Worm (Caenorhabditis elegans): Measurements from ENCODE around the gene dnc-2.

The dnc-2 gene

ce11 chrIII:5908408-5908807, 17.1 kb downstream of the dnc-2 start, which contains the start of gene C28H8.3:
Gene C28H8.3, plus strand, starts transcription at chrIII:5908700.
- no peak for TF ChIP-seq F13C5.2 (tag; optimal IDR thresholded peaks at IDR 0.05)
- no peak for TF ChIP-seq ets-7 (tag; optimal IDR thresholded peaks at IDR 0.05)
- no peak for TF ChIP-seq hmg-4 (GFP tag; optimal IDR thresholded peaks at IDR 0.05)
- TF ChIP-seq tbx-11 (GFP tag; IDR thresholded peaks at IDR 0.05), result no peak
- TF ChIP-seq ceh-36 (tag; optimal IDR thresholded peaks at IDR 0.05), result no peak
- TF ChIP-seq B0310.2 (tag; optimal IDR thresholded peaks at IDR 0.05), result no peak
- no peak for TF ChIP-seq ceh-13 (GFP tag; optimal IDR thresholded peaks at IDR 0.05)
- TF ChIP-seq hmbx-1 (tag; optimal IDR thresholded peaks at IDR 0.05), result no peak
- TF ChIP-seq hnd-1 (tag; optimal IDR thresholded peaks at IDR 0.05), result no peak
- no peak for TF ChIP-seq flt-1 (GFP tag; IDR thresholded peaks at IDR 0.05)
- TF ChIP-seq tbx-37 (GFP tag; conservative IDR thresholded peaks at IDR 0.05), result no peak

ce11 chrIII:5906749-5907148, 18.8 kb downstream of the dnc-2 start, which contains the start of gene erd-2.2:
Gene erd-2.2, plus strand, starts transcription at chrIII:5907049.
- TF ChIP-seq ceh-36 (tag; optimal IDR thresholded peaks at IDR 0.05) (no peak), sea-1 (GFP tag; conservative IDR thresholded peaks at IDR 0.05) (no peak), ets-7 (tag; optimal IDR thresholded peaks at IDR 0.05) (no peak), B0310.2 (tag; optimal IDR thresholded peaks at IDR 0.05) (no peak), ama-1 (optimal IDR thresholded peaks at IDR 0.05) (no peak), hmbx-1 (tag; optimal IDR thresholded peaks at IDR 0.05) (no peak), tra-4 (tag; optimal IDR thresholded peaks at IDR 0.05) (no peak), scrt-1 (GFP tag; IDR thresholded peaks at IDR 0.05) (no peak), flt-1 (GFP tag; IDR thresholded peaks at IDR 0.05) (no peak), ceh-13 (GFP tag; optimal IDR thresholded peaks at IDR 0.05) (no peak)

ce11 chrIII:5906059-5906458, 19.5 kb downstream of the dnc-2 start, which contains the start of gene dpff-1:
Gene dpff-1, minus strand, starts transcription at chrIII:5906346.
- peak; percentile 23 for TF ChIP-seq F13C5.2 (tag; optimal IDR thresholded peaks at IDR 0.05)
- TF ChIP-seq aly-1 (tag; optimal IDR thresholded peaks at IDR 0.05), result no peak
- TF ChIP-seq flt-1 (GFP tag; IDR thresholded peaks at IDR 0.05), result no peak
- no peak for TF ChIP-seq hmg-4 (GFP tag; optimal IDR thresholded peaks at IDR 0.05)
- TF ChIP-seq ceh-36 (tag; optimal IDR thresholded peaks at IDR 0.05), result no peak
- TF ChIP-seq tbx-37 (GFP tag; conservative IDR thresholded peaks at IDR 0.05), result no peak
- no peak for TF ChIP-seq hmbx-1 (tag; optimal IDR thresholded peaks at IDR 0.05)
- TF ChIP-seq B0310.2 (tag; optimal IDR thresholded peaks at IDR 0.05), result no peak

ce11 chrIII:5902558-5902957, 23.0 kb downstream of the dnc-2 start:
- TF ChIP-seq hmg-4 (GFP tag; optimal IDR thresholded peaks at IDR 0.05) (no peak), aly-1 (tag; optimal IDR thresholded peaks at IDR 0.05) (no peak), ama-1 (optimal IDR thresholded peaks at IDR 0.05) (no peak), tbx-11 (GFP tag; IDR thresholded peaks at IDR 0.05) (no peak), pes-1 (GFP tag; IDR thresholded peaks at IDR 0.05) (no peak), tra-4 (tag; optimal IDR thresholded peaks at IDR 0.05) (no peak), B0310.2 (tag; optimal IDR thresholded peaks at IDR 0.05) (no peak), sea-1 (GFP tag; conservative IDR thresholded peaks at IDR 0.05) (no peak), hmbx-1 (tag; optimal IDR thresholded peaks at IDR 0.05) (no peak), ets-7 (tag; optimal IDR thresholded peaks at IDR 0.05) (no peak), scrt-1 (GFP tag; IDR thresholded peaks at IDR 0.05) (no peak), ceh-13 (GFP tag; optimal IDR thresholded peaks at IDR 0.05) (no peak)

ce11 chrIII:5900709-5901108, 24.8 kb downstream of the dnc-2 start:
- TF ChIP-seq aly-1 (tag; optimal IDR thresholded peaks at IDR 0.05) (no peak), B0310.2 (tag; optimal IDR thresholded peaks at IDR 0.05) (no peak), hmbx-1 (tag; optimal IDR thresholded peaks at IDR 0.05) (no peak), pes-1 (GFP tag; IDR thresholded peaks at IDR 0.05) (no peak), ceh-36 (tag; optimal IDR thresholded peaks at IDR 0.05) (no peak), tbx-11 (GFP tag; IDR thresholded peaks at IDR 0.05) (no peak)

- no peak for TF ChIP-seq B0310.2 (tag; optimal IDR thresholded peaks at IDR 0.05)
- no peak for TF ChIP-seq hmbx-1 (tag; optimal IDR thresholded peaks at IDR 0.05)
- no peak for TF ChIP-seq flt-1 (GFP tag; IDR thresholded peaks at IDR 0.05)
- TF ChIP-seq hmg-4 (GFP tag; optimal IDR thresholded peaks at IDR 0.05), result no peak
- TF ChIP-seq tbx-37 (GFP tag; conservative IDR thresholded peaks at IDR 0.05), result no peak
- no peak for TF ChIP-seq tra-4 (tag; optimal IDR thresholded peaks at IDR 0.05)
- no peak for TF ChIP-seq ama-1 (optimal IDR thresholded peaks at IDR 0.05)
- no peak for TF ChIP-seq sea-1 (GFP tag; conservative IDR thresholded peaks at IDR 0.05)
- TF ChIP-seq ceh-13 (GFP tag; optimal IDR thresholded peaks at IDR 0.05), result no peak
These were observed 26.9 kb downstream of the dnc-2 start for ce11 chrIII:5898631-5899030.

- TF ChIP-seq ama-1 (optimal IDR thresholded peaks at IDR 0.05), result no peak
- TF ChIP-seq ceh-36 (tag; optimal IDR thresholded peaks at IDR 0.05), result no peak
- TF ChIP-seq hmg-4 (GFP tag; optimal IDR thresholded peaks at IDR 0.05), result no peak
- no peak for TF ChIP-seq F13C5.2 (tag; optimal IDR thresholded peaks at IDR 0.05)
These were observed 28.1 kb downstream of the dnc-2 start for ce11 chrIII:5897468-5897867.

- TF ChIP-seq tbx-37 (GFP tag; conservative IDR thresholded peaks at IDR 0.05) (no peak), hmbx-1 (tag; optimal IDR thresholded peaks at IDR 0.05) (no peak), F13C5.2 (tag; optimal IDR thresholded peaks at IDR 0.05) (no peak), ama-1 (optimal IDR thresholded peaks at IDR 0.05) (no peak), hmg-4 (GFP tag; optimal IDR thresholded peaks at IDR 0.05) (no peak), flt-1 (GFP tag; IDR thresholded peaks at IDR 0.05) (no peak), tbx-11 (GFP tag; IDR thresholded peaks at IDR 0.05) (no peak), ets-7 (tag; optimal IDR thresholded peaks at IDR 0.05) (no peak), pes-1 (GFP tag; IDR thresholded peaks at IDR 0.05) (no peak), tra-4 (tag; optimal IDR thresholded peaks at IDR 0.05) (no peak)
These were observed 29.6 kb downstream of the dnc-2 start, which contains the start of gene pxl-1 for ce11 chrIII:5895913-5896312. Gene pxl-1, minus strand, starts transcription at chrIII:5896013.
